Worm (Caenorhabditis elegans): ENCODE measurements around the gene F20D6.5.

DNA sequence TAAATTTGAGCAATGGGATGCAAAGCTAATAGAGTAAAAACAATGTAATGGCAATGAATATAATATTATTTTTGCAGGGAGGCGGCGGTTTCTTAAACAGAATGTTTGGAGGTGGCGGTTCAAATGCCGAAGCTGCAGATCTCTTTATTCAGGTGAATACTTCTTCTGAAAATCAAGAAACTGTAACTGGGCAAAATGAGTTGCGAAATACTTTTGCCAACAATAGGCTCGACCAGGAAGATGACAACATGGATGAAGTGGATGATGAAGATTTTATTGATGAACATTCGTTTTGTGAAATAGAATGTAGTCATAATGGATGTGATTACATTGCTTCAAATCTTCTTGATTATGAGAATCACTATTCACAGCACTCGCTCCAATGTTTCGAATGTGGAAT lies 30.9 kb upstream of the F20D6.5 start:
- TF ChIP-seq C34F6.9 (tag; optimal IDR thresholded peaks at IDR 0.05) (no peak), nhr-6 (tag; optimal IDR thresholded peaks at IDR 0.05) (no peak), unc-39 (tag; optimal IDR thresholded peaks at IDR 0.05) (no peak), nhr-12 (tag; optimal IDR thresholded peaks at IDR 0.05) (no peak), mdl-1 (tag; optimal IDR thresholded peaks at IDR 0.05) (no peak), ama-1 (optimal IDR thresholded peaks at IDR 0.05) (no peak), nhr-11 (tag; optimal IDR thresholded peaks at IDR 0.05) (no peak), elt-1 (tag; optimal IDR thresholded peaks at IDR 0.05) (no peak), lin-11 (tag; optimal IDR thresholded peaks at IDR 0.05) (no peak), lsy-2 (tag; optimal IDR thresholded peaks at IDR 0.05) (no peak), skn-1 (tag; optimal IDR thresholded peaks at IDR 0.05) (no peak), fos-1 (tag; optimal IDR thresholded peaks at IDR 0.05) (no peak), aly-2 (tag; optimal IDR thresholded peaks at IDR 0.05) (no peak)

Measured in whole organism, L2 larva.